Worm (Caenorhabditis elegans): ENCODE data around the gene Y50D4C.3.

Gene Y50D4C.3

ce11 chrV:911474-911873 is 33.6 kb downstream of the Y50D4C.3 start, which contains the start of gene adh-5:
Gene adh-5, plus strand, starts transcription at chrV:911774.
- no peak for TF ChIP-seq attf-4 (tag; optimal IDR thresholded peaks at IDR 0.05)
- no peak for TF ChIP-seq Y48G9A.11 (GFP tag; IDR thresholded peaks at IDR 0.05)
- no peak for TF ChIP-seq lin-39 (tag; optimal IDR thresholded peaks at IDR 0.05)
- no peak for TF ChIP-seq hif-1 (tag; optimal IDR thresholded peaks at IDR 0.05)
- no peak for TF ChIP-seq hlh-30 (tag; optimal IDR thresholded peaks at IDR 0.05; ENCODE audit: insufficient read depth)
- TF ChIP-seq gei-8 (GFP tag; optimal IDR thresholded peaks at IDR 0.05): no peak

ce11 chrV:910588-910987 is 34.5 kb downstream of the Y50D4C.3 start:
- no peak for TF ChIP-seq cey-2 (tag; optimal IDR thresholded peaks at IDR 0.05; ENCODE audit: borderline replicate concordance, insufficient read depth)
- no peak for TF ChIP-seq F49E8.2 (tag; optimal IDR thresholded peaks at IDR 0.05; ENCODE audit: borderline replicate concordance)
- no peak for TF ChIP-seq mep-1 (tag; optimal IDR thresholded peaks at IDR 0.05)
- TF ChIP-seq egl-43 (GFP tag; IDR thresholded peaks at IDR 0.05): no peak
- no peak for TF ChIP-seq zip-2 (tag; optimal IDR thresholded peaks at IDR 0.05)
- TF ChIP-seq unc-130 (GFP tag; optimal IDR thresholded peaks at IDR 0.05): no peak
- no peak for TF ChIP-seq tag-97 (GFP tag; IDR thresholded peaks at IDR 0.05)
- TF ChIP-seq snpc-1.2 (GFP tag; IDR thresholded peaks at IDR 0.05): no peak
- TF ChIP-seq Y75B8A.6 (GFP tag; IDR thresholded peaks at IDR 0.05): no peak
- no peak for TF ChIP-seq zfp-3 (GFP tag; conservative IDR thresholded peaks at IDR 0.05)
- TF ChIP-seq mdl-1 (tag; optimal IDR thresholded peaks at IDR 0.05): peak in 1 of 2 experiments; percentile 53
- no peak for TF ChIP-seq egl-27 (tag; optimal IDR thresholded peaks at IDR 0.05)
- TF ChIP-seq daf-8 (GFP tag; IDR thresholded peaks at IDR 0.05): no peak
- peak; percentile 28 for TF ChIP-seq nhr-11 (tag; optimal IDR thresholded peaks at IDR 0.05)
- TF ChIP-seq aha-1 (tag): peak; percentile 63
- no peak for TF ChIP-seq saeg-2 (GFP tag; IDR thresholded peaks at IDR 0.05)
- TF ChIP-seq ceh-20 (GFP tag; IDR thresholded peaks at IDR 0.05): no peak
- TF ChIP-seq tra-1 (GFP tag; IDR thresholded peaks at IDR 0.05): no peak
- no peak for TF ChIP-seq F10B5.3 (tag; optimal IDR thresholded peaks at IDR 0.05)
- TF ChIP-seq jun-1 (tag; optimal IDR thresholded peaks at IDR 0.05): no peak
- no peak for TF ChIP-seq ztf-7 (tag; optimal IDR thresholded peaks at IDR 0.05)
- TF ChIP-seq hif-1 (tag; optimal IDR thresholded peaks at IDR 0.05): no peak
- TF ChIP-seq hlh-30 (tag; optimal IDR thresholded peaks at IDR 0.05; ENCODE audit: insufficient read depth): peak; percentile 48
- peak; percentile 49 for TF ChIP-seq lin-38 (GFP tag; IDR thresholded peaks at IDR 0.05)
- TF ChIP-seq T26A8.4 (GFP tag; IDR thresholded peaks at IDR 0.05): no peak
- TF ChIP-seq unc-39 (tag; optimal IDR thresholded peaks at IDR 0.05): no peak
- no peak for TF ChIP-seq spr-3 (GFP tag; optimal IDR thresholded peaks at IDR 0.05)
- no peak for TF ChIP-seq dpl-1 (GFP tag; optimal IDR thresholded peaks at IDR 0.05)
- TF ChIP-seq ceh-44 (GFP tag; IDR thresholded peaks at IDR 0.05): no peak
- TF ChIP-seq ceh-82 (tag; optimal IDR thresholded peaks at IDR 0.05): no peak
- no peak for TF ChIP-seq gei-8 (GFP tag; optimal IDR thresholded peaks at IDR 0.05)
- TF ChIP-seq zip-11 (GFP tag; IDR thresholded peaks at IDR 0.05): no peak
- no peak for TF ChIP-seq ZK546.5 (tag; optimal IDR thresholded peaks at IDR 0.05)
- no peak for TF ChIP-seq fkh-10 (GFP tag; optimal IDR thresholded peaks at IDR 0.05)
- TF ChIP-seq dmd-9 (GFP tag; IDR thresholded peaks at IDR 0.05): no peak
- TF ChIP-seq T20F7.1 (GFP tag; optimal IDR thresholded peaks at IDR 0.05): no peak
- no peak for TF ChIP-seq mxl-2 (GFP tag; conservative IDR thresholded peaks at IDR 0.05)
- TF ChIP-seq Y5F2A.4 (GFP tag; optimal IDR thresholded peaks at IDR 0.05): no peak
- TF ChIP-seq lin-15B (tag; optimal IDR thresholded peaks at IDR 0.05): no peak
- no peak for TF ChIP-seq ces-1 (GFP tag; optimal IDR thresholded peaks at IDR 0.05)
- no peak for TF ChIP-seq pha-4 (GFP tag; IDR thresholded peaks at IDR 0.05)
- no peak for TF ChIP-seq pha-4 (tag; optimal IDR thresholded peaks at IDR 0.05)
- no peak for TF ChIP-seq ZK337.2 (GFP tag; IDR thresholded peaks at IDR 0.05)
- no peak for TF ChIP-seq nhr-42 (GFP tag; IDR thresholded peaks at IDR 0.05)
- peak; percentile 77 for TF ChIP-seq dmd-6 (GFP tag; IDR thresholded peaks at IDR 0.05)
- 0 out of 2 replicates have a peak, but pooled peaks have one; percentile 28 for TF ChIP-seq php-3 (GFP tag; IDR thresholded peaks at IDR 0.05)
- no peak for TF ChIP-seq F26F4.8 (GFP tag; conservative IDR thresholded peaks at IDR 0.05)

Data from whole organism, L4 larva.